Fruit fly (Drosophila melanogaster) whole organism, pupa: ENCODE results near the gene CG42376.

Experiments used
- CG10348 ChIP-seq: fragments of 200-800 bp; sonication (Bioruptor generic); IDR thresholded peaks from 2 replicates; pipeline ENCODE4 v1.3.6; 2022; ENCODE audit warnings: missing biosample characterization, missing genetic modification characterization
- CG12605 ChIP-seq: fragments of 200-800 bp; sonication (Bioruptor generic); IDR thresholded peaks from 2 replicates; pipeline ENCODE4 v1.3.6; 2022; ENCODE audit warnings: missing biosample characterization, missing genetic modification characterization
- CG13204 ChIP-seq: fragments of 200-800 bp; sonication (Bioruptor generic); optimal IDR thresholded peaks from 2 replicates; lab custom pipeline; 2018; ENCODE audit warnings: missing biosample characterization, mild to moderate bottlenecking, missing genetic modification characterization, moderate library complexity
- CG14655 ChIP-seq: fragments of 200-800 bp; sonication (Bioruptor generic); optimal IDR thresholded peaks from 3 replicates; lab custom pipeline; 2017; ENCODE audit warnings: mild to moderate bottlenecking, missing biosample characterization, missing genetic modification reagents, missing genetic modification characterization
- CG15710 ChIP-seq: fragments of 200-800 bp; sonication (Bioruptor generic); optimal IDR thresholded peaks from 2 replicates; lab custom pipeline; 2018; ENCODE audit warnings: missing biosample characterization, mild to moderate bottlenecking, missing genetic modification characterization, moderate library complexity
- CG17806 ChIP-seq: fragments of 200-800 bp; sonication (Bioruptor generic); optimal IDR thresholded peaks from 2 replicates; lab custom pipeline; 2018; ENCODE audit warnings: missing biosample characterization, mild to moderate bottlenecking, missing genetic modification characterization, moderate library complexity
- CG32121 ChIP-seq: fragments of 200-800 bp; sonication (Bioruptor generic); IDR thresholded peaks from 2 replicates; pipeline ENCODE4 v1.3.6; 2022; ENCODE audit warnings: missing biosample characterization, missing genetic modification characterization
- CG34367 ChIP-seq: fragments of 200-800 bp; sonication (Bioruptor generic); optimal IDR thresholded peaks from 2 replicates; lab custom pipeline; 2018; ENCODE audit warnings: missing biosample characterization, mild to moderate bottlenecking, missing genetic modification characterization
- CG4496 ChIP-seq: fragments of 200-800 bp; sonication (Bioruptor generic); IDR thresholded peaks from 3 replicates; pipeline ENCODE4 v1.3.6; 2022; ENCODE audit warnings: missing biosample characterization, missing genetic modification characterization
- CG8159 ChIP-seq: fragments of 200-800 bp; sonication (Bioruptor generic); optimal IDR thresholded peaks from 3 replicates; lab custom pipeline; 2018; ENCODE audit warnings: missing biosample characterization, mild to moderate bottlenecking, missing genetic modification characterization, moderate library complexity
- CG8301 ChIP-seq: fragments of 200-800 bp; sonication (Bioruptor generic); optimal IDR thresholded peaks from 2 replicates; lab custom pipeline; 2018; ENCODE audit warnings: missing biosample characterization, mild to moderate bottlenecking, missing genetic modification characterization
- CG9948 ChIP-seq: fragments of 200-800 bp; sonication (Bioruptor generic); optimal IDR thresholded peaks from 2 replicates; lab custom pipeline; 2018; ENCODE audit warnings: missing biosample characterization, mild to moderate bottlenecking, missing genetic modification characterization, moderate library complexity
- D1 ChIP-seq: fragments of 200-800 bp; sonication (Bioruptor generic); optimal IDR thresholded peaks from 2 replicates; lab custom pipeline; 2018; ENCODE audit warnings: missing biosample characterization, mild to moderate bottlenecking, missing genetic modification characterization, moderate library complexity
- EcR ChIP-seq: fragments of 200-800 bp; sonication (Bioruptor generic); optimal IDR thresholded peaks from 3 replicates; lab custom pipeline; 2019; ENCODE audit warnings: missing biosample characterization, missing genetic modification characterization, mild to moderate bottlenecking, moderate library complexity, missing genetic modification reagents
- Ets98B ChIP-seq: fragments of 200-800 bp; sonication (Bioruptor generic); IDR thresholded peaks from 2 replicates; pipeline ENCODE4 v1.3.6; 2022; ENCODE audit warnings: missing biosample characterization, missing genetic modification characterization
- Pif1A ChIP-seq: fragments of 200-800 bp; sonication (Bioruptor generic); optimal IDR thresholded peaks from 3 replicates; lab custom pipeline; 2016; ENCODE audit warnings: missing biosample characterization, missing genetic modification characterization
- Pif1B ChIP-seq: fragments of 200-800 bp; sonication (Bioruptor generic); optimal IDR thresholded peaks from 3 replicates; lab custom pipeline; 2016; ENCODE audit warnings: missing biosample characterization, missing genetic modification characterization
- Snoo ChIP-seq: fragments of 200-800 bp; sonication (Bioruptor generic); optimal IDR thresholded peaks from 3 replicates; lab custom pipeline; 2017; ENCODE audit warnings: missing biosample characterization, mild to moderate bottlenecking, missing genetic modification characterization, inconsistent platforms
- fd96Ca ChIP-seq: fragments of 200-800 bp; sonication (Bioruptor generic); IDR thresholded peaks from 3 replicates; pipeline ENCODE4 v1.3.6; 2022; ENCODE audit warnings: missing biosample characterization, missing genetic modification characterization
- gl ChIP-seq: fragments of 200-800 bp; sonication (Bioruptor generic); optimal IDR thresholded peaks from 2 replicates; lab custom pipeline; 2018; ENCODE audit warnings: missing biosample characterization, mild to moderate bottlenecking, missing genetic modification characterization
- rn ChIP-seq: fragments of 200-800 bp; sonication (Bioruptor generic); IDR thresholded peaks from 2 replicates; pipeline ENCODE4 v1.3.6; 2022; ENCODE audit warnings: missing biosample characterization, missing genetic modification characterization

Gene CG42376

DNA sequence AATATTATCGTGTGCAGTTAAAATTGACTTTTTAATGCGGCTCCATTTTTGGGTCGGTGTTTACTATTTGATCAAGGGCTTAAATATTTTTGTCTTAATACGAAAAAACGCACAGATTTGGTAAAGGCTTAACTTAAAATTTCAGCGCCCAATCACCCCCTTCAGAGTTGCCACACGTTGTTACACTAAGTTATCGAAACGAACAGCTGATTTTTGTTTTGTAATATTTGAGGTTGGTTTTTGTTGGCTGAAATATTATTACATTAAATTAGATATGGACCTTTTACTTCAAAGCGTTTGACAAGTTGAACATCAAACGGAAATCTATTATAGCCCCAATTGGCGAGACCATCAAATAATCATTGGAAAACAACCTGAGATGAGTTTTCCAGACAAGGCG is at the start of gene CG42376:
Gene CG42376, plus strand, starts transcription at position 187 of the 400 bp plus-strand sequence.
- TF ChIP-seq rn (GFP tag; lab: Robert Waterston, UW) (no peak), CG4496 (no peak), CG34367 (tag; lab: Kevin White, UChicago) (no peak), CG9948 (tag; lab: Kevin White, UChicago) (no peak), CG17806 (tag; lab: Kevin White, UChicago) (no peak), CG15710 (tag; lab: Kevin White, UChicago) (no peak), CG13204 (GFP tag; lab: Kevin White, UChicago) (no peak), Pif1A (GFP tag; lab: Kevin White, UChicago) (no peak), Pif1B (GFP tag; lab: Kevin White, UChicago) (no peak), CG32121 (GFP tag; lab: Robert Waterston, UW) (no peak), Snoo (no peak)

DNA sequence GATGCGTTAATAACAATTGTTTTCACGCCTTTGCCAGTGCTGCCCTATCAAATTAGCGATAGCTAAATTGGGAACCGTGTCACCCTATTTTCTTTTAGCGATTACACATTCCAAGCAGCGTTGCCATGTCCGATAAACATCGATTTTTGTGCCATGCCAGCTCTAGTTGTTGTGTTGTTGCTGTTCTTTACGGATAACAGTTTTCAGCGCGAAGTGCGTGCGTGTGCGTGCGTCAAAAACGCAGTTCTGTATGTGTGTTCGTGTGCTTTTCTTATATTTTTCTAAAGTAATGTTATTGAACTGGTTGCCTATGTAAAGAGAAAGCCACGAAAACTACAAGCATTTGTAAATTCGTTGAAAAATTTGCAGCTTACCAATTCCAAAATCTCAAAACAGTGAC is 8.9 kb upstream of the CG42376 start, which contains the start of the genes CG3038 and G9a:
Gene CG3038, minus strand, starts transcription at position 55 of the 400 bp plus-strand sequence.
Gene G9a, plus strand, starts transcription at position 177 of the 400 bp plus-strand sequence.
- peak; percentile 54 for TF ChIP-seq EcR (GFP tag; lab: Kevin White, UChicago)
- TF ChIP-seq CG17806 (tag; lab: Kevin White, UChicago): no peak

DNA sequence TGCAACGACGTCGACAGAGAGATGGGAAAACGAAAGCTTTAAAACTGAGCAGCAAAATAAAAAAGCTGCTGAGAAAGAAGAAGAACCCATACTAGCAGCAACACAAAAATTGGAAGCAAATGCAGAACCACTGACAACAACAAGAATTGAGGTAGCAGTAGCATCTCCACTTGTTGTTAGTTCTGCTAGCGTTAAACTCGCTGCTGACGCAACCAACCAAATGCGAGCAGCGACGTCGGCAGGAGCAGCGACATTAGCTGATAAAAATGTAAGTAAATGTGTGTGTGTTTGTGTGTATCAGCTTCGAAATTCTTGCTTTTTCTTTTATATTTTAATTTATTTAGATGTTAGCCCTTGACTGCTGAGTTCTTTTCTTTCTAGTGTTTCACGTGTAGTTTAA is 7.3 kb upstream of the CG42376 start:
- TF ChIP-seq CG10348 (no peak), CG8159 (no peak)
- TF ChIP-seq, all 21 proteins: peak for 0

- TF ChIP-seq CG34367 (tag; lab: Kevin White, UChicago): peak; percentile 65
- TF ChIP-seq Ets98B (GFP tag; lab: Robert Waterston, UW): peak; percentile 53
- TF ChIP-seq CG8301: peak; percentile 61
- no peak for TF ChIP-seq fd96Ca
- no peak for TF ChIP-seq CG12605 (GFP tag; lab: Robert Waterston, UW)
- TF ChIP-seq Snoo: peak; percentile 63
- TF ChIP-seq CG8159: peak; percentile 77
- TF ChIP-seq CG10348: no peak
- TF ChIP-seq CG15710 (tag; lab: Kevin White, UChicago): peak; percentile 76
- TF ChIP-seq EcR (GFP tag; lab: Kevin White, UChicago): no peak
- no peak for TF ChIP-seq CG14655
- TF ChIP-seq D1 (tag; lab: Kevin White, UChicago): peak; percentile 40
- TF ChIP-seq CG13204 (GFP tag; lab: Kevin White, UChicago): no peak
- peak; percentile 82 for TF ChIP-seq CG4496
- TF ChIP-seq Pif1B (GFP tag; lab: Kevin White, UChicago): peak; percentile 52
- TF ChIP-seq CG32121 (GFP tag; lab: Robert Waterston, UW): no peak
- TF ChIP-seq CG17806 (tag; lab: Kevin White, UChicago): peak; percentile 71
- peak; percentile 30 for TF ChIP-seq gl (tag; lab: Kevin White, UChicago)
- TF ChIP-seq Pif1A (GFP tag; lab: Kevin White, UChicago): peak; percentile 46
- TF ChIP-seq rn (GFP tag; lab: Robert Waterston, UW): no peak
- TF ChIP-seq CG9948 (tag; lab: Kevin White, UChicago): peak; percentile 72
- TF ChIP-seq, all 21 proteins: peak for 13
Observed at dm6 chrX:255369-255768, 693 bp downstream of the CG42376 start, which contains the start of gene cin. TSS of gene cin (plus strand) at chrX:255674.

dm6 chrX:262836-263235 is 8.2 kb downstream of the CG42376 start:
- TF ChIP-seq Pif1A (GFP tag; lab: Kevin White, UChicago): no peak
- TF ChIP-seq CG8159: peak; percentile 26
- no peak for TF ChIP-seq CG34367 (tag; lab: Kevin White, UChicago)
- no peak for TF ChIP-seq Snoo
- TF ChIP-seq CG9948 (tag; lab: Kevin White, UChicago): no peak
- TF ChIP-seq Pif1B (GFP tag; lab: Kevin White, UChicago): peak; percentile 20
- TF ChIP-seq, all 21 proteins: peak for 2

DNA sequence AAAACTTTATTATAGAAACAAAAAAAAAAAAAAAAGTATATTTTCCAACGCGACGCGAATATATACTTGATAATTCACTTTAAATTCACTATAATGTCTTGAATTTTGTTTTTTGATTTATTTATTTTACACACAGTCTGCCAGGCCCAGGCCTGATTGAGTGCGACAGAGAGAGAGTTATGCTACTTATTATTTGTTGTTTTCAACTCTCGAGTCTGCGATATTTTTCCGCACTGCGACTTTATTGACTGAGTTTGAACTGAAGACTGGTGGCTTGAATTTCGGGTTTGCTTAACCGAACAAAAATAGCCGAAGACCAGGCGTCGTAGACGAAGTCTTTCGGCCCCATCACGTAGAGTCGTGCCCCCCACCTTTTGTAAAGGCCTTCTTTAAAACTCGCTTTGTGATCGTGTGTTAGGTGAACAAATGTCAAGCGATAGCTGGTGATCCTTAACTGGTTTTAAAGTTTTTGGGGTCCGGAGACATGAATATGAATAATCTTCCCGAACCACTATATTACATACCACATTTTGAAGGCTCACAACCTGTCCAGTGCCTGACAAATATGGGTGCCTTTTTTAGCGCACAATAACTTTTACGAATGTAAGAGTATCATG is 9.2 kb downstream of the CG42376 start, which contains the start of gene CG13377:
Gene CG13377, minus strand, starts transcription at position 272 of the 617 bp plus-strand sequence.
- peak; percentile 48; the same call in 1 of the 2 replicates for TF ChIP-seq CG32121 (GFP tag; lab: Robert Waterston, UW)
- TF ChIP-seq gl (tag; lab: Kevin White, UChicago): no peak
- peak; percentile 35 for TF ChIP-seq CG17806 (tag; lab: Kevin White, UChicago)
- TF ChIP-seq Pif1B (GFP tag; lab: Kevin White, UChicago): no peak
- TF ChIP-seq CG14655: peak; percentile 45
- peak; percentile 36 for TF ChIP-seq EcR (GFP tag; lab: Kevin White, UChicago)
- TF ChIP-seq Pif1A (GFP tag; lab: Kevin White, UChicago): peak; percentile 30
- peak; percentile 63 for TF ChIP-seq CG4496
- no peak for TF ChIP-seq CG10348
- 0 out of 2 replicates have a peak, but pooled peaks have one; percentile 23 for TF ChIP-seq Ets98B (GFP tag; lab: Robert Waterston, UW)
- TF ChIP-seq CG15710 (tag; lab: Kevin White, UChicago): peak; percentile 36
- TF ChIP-seq fd96Ca: no peak
- no peak for TF ChIP-seq D1 (tag; lab: Kevin White, UChicago)
- peak; percentile 40 for TF ChIP-seq CG9948 (tag; lab: Kevin White, UChicago)
- no peak for TF ChIP-seq CG34367 (tag; lab: Kevin White, UChicago)
